Fruit fly (Drosophila melanogaster) whole organism, embryonic: ENCODE measurements around the gene waw.
A peak's percentile ranks its signal among the peaks of the same experiment; 100 is the strongest.

Experiments used
- Awh ChIP-seq: fragments of 200-800 bp; sonication (Bioruptor generic); IDR thresholded peaks from 2 replicates; pipeline ENCODE4, ENCODE4 v1.3.6; 2022; ENCODE audit warnings: missing biosample characterization, missing genetic modification characterization
- Bgb ChIP-seq: fragments of 200-800 bp; sonication (Bioruptor generic); IDR thresholded peaks from 2 replicates; pipeline ENCODE4 v1.3.6; 2022; ENCODE audit warnings: missing biosample characterization, missing genetic modification characterization; ENCODE audit not compliant: partially characterized antibody
- CG11560 ChIP-seq: fragments of 200-800 bp; sonication (Bioruptor generic); IDR thresholded peaks from 3 replicates; pipeline ENCODE4 v1.3.6; 2022; ENCODE audit warnings: missing biosample characterization, missing genetic modification characterization
- CG12659 ChIP-seq: fragments of 200-800 bp; sonication (Bioruptor generic); optimal IDR thresholded peaks from 3 replicates; lab custom pipeline; 2017; ENCODE audit warnings: mild to moderate bottlenecking, missing biosample characterization, missing genetic modification reagents, missing genetic modification characterization
- CG13287 ChIP-seq: fragments of 200-800 bp; sonication (Bioruptor generic); IDR thresholded peaks from 2 replicates; pipeline ENCODE4 v1.3.6; 2022; ENCODE audit warnings: missing biosample characterization, missing genetic modification characterization; ENCODE audit not compliant: partially characterized antibody
- CG13624 ChIP-seq: fragments of 200-800 bp; sonication (Bioruptor generic); optimal IDR thresholded peaks from 2 replicates; lab custom pipeline; 2016; ENCODE audit warnings: missing biosample characterization, missing genetic modification characterization
- CG14710 ChIP-seq: fragments of 200-800 bp; sonication (Bioruptor generic); optimal IDR thresholded peaks from 3 replicates; lab custom pipeline; 2019; ENCODE audit warnings: missing biosample characterization, mild to moderate bottlenecking, missing genetic modification characterization, moderate library complexity
- CG14860 ChIP-seq: fragments of 200-800 bp; sonication (Bioruptor generic); IDR thresholded peaks from 3 replicates; pipeline ENCODE4 v1.3.6; 2022; ENCODE audit warnings: missing biosample characterization, missing genetic modification characterization; ENCODE audit not compliant: partially characterized antibody
- CG15601 ChIP-seq: fragments of 200-800 bp; sonication (Bioruptor generic); optimal IDR thresholded peaks from 3 replicates; lab custom pipeline; 2019; ENCODE audit warnings: missing biosample characterization, mild to moderate bottlenecking, missing genetic modification characterization, moderate library complexity
- CG17361 ChIP-seq: fragments of 200-800 bp; sonication (Bioruptor generic); IDR thresholded peaks from 3 replicates; pipeline ENCODE4 v1.3.6; 2022; ENCODE audit warnings: missing biosample characterization, missing genetic modification characterization
- CG2712 ChIP-seq: fragments of 200-800 bp; optimal IDR thresholded peaks from 3 replicates; lab custom pipeline; 2019; ENCODE audit warnings: missing biosample characterization, mild to moderate bottlenecking, missing genetic modification characterization, moderate library complexity
- CG34376 ChIP-seq: fragments of 200-800 bp; sonication (Bioruptor generic); optimal IDR thresholded peaks from 2 replicates; lab custom pipeline; 2018; ENCODE audit warnings: missing biosample characterization, mild to moderate bottlenecking, missing genetic modification characterization
- CG3726 ChIP-seq: fragments of 200-800 bp; sonication (Bioruptor generic); IDR thresholded peaks from 3 replicates; pipeline ENCODE4, ENCODE4 v1.3.6; 2022; ENCODE audit warnings: missing biosample characterization, missing genetic modification characterization
- CG3847 ChIP-seq: fragments of 200-800 bp; sonication (Bioruptor generic); IDR thresholded peaks from 2 replicates; pipeline ENCODE4 v1.3.6; 2022; ENCODE audit warnings: missing biosample characterization, missing genetic modification characterization
- CG6175 ChIP-seq: fragments of 200-800 bp; sonication (Bioruptor generic); IDR thresholded peaks from 3 replicates; pipeline ENCODE4 v1.3.6; 2022; ENCODE audit warnings: missing biosample characterization, missing genetic modification characterization
- CG8290 ChIP-seq, 3 experiments: fragments of 200-800 bp; sonication (Bioruptor generic); optimal IDR thresholded peaks; 2 replicates each; lab custom pipeline; 2016 to 2019; ENCODE audit warnings: missing biosample characterization in 3 of 3, missing genetic modification characterization in 3 of 3, mild to moderate bottlenecking in 2 of 3, moderate library complexity in 1 of 3
- Elba2 ChIP-seq: fragments of 200-800 bp; sonication (Bioruptor generic); optimal IDR thresholded peaks from 3 replicates; lab custom pipeline; 2016; ENCODE audit warnings: missing biosample characterization, missing genetic modification characterization
- Ets97D ChIP-seq: fragments of 200-800 bp; sonication (Bioruptor generic); optimal IDR thresholded peaks from 3 replicates; lab custom pipeline; 2016; ENCODE audit warnings: missing biosample characterization, missing genetic modification characterization
- Fer1 ChIP-seq: fragments of 200-800 bp; sonication (Bioruptor generic); optimal IDR thresholded peaks from 2 replicates; lab custom pipeline; 2017; ENCODE audit warnings: missing biosample characterization, mild to moderate bottlenecking, missing genetic modification characterization
- Fer2 ChIP-seq: fragments of 200-800 bp; sonication (Bioruptor generic); optimal IDR thresholded peaks from 2 replicates; lab custom pipeline; 2018; ENCODE audit warnings: missing biosample characterization, mild to moderate bottlenecking, missing genetic modification characterization, moderate library complexity
- GATAe ChIP-seq: fragments of 200-800 bp; sonication (Bioruptor generic); conservative IDR thresholded peaks from 2 replicates; pipeline ENCODE4 v1.3.6; 2022; ENCODE audit warnings: missing biosample characterization, missing genetic modification characterization
- Jarid2 ChIP-seq: fragments of 200-800 bp; sonication (Bioruptor generic); optimal IDR thresholded peaks from 3 replicates; lab custom pipeline; 2017; ENCODE audit warnings: mild to moderate bottlenecking, missing biosample characterization, missing genetic modification reagents, missing genetic modification characterization
- Lhr ChIP-seq: fragments of 200-800 bp; sonication (Bioruptor generic); optimal IDR thresholded peaks from 3 replicates; lab custom pipeline; 2017; ENCODE audit warnings: mild to moderate bottlenecking, missing biosample characterization, missing genetic modification reagents, missing genetic modification characterization
- Lim3 ChIP-seq: fragments of 200-800 bp; sonication (Bioruptor generic); IDR thresholded peaks from 2 replicates; pipeline ENCODE4 v1.3.6; 2022; ENCODE audit warnings: missing biosample characterization, missing genetic modification characterization
- Lpt ChIP-seq: fragments of >200 bp; optimal IDR thresholded peaks from 2 replicates; lab custom pipeline; 2018; ENCODE audit warnings: missing biosample characterization, missing genetic modification characterization
- Mrtf ChIP-seq: fragments of 200-800 bp; sonication (Bioruptor generic); IDR thresholded peaks from 3 replicates; pipeline ENCODE4 v1.3.6; 2022; ENCODE audit warnings: missing biosample characterization, missing genetic modification characterization
- Scr ChIP-seq: fragments of 200-800 bp; sonication (Bioruptor generic); IDR thresholded peaks from 2 replicates; pipeline ENCODE4 v1.3.6; 2022; ENCODE audit warnings: missing biosample characterization, missing genetic modification characterization; ENCODE audit not compliant: partially characterized antibody
- Sox102F ChIP-seq: fragments of 200-800 bp; sonication (Bioruptor generic); optimal IDR thresholded peaks from 2 replicates; lab custom pipeline; 2018; ENCODE audit warnings: missing biosample characterization, mild to moderate bottlenecking, missing genetic modification characterization, moderate library complexity
- Sry-δ ChIP-seq: fragments of 200-800 bp; sonication (Bioruptor generic); optimal IDR thresholded peaks from 2 replicates; lab custom pipeline; 2016; ENCODE audit warnings: missing biosample characterization, missing genetic modification characterization
- ato ChIP-seq: fragments of 200-800 bp; sonication (Bioruptor generic); IDR thresholded peaks from 2 replicates; pipeline ENCODE4 v1.3.6; 2022; ENCODE audit warnings: missing biosample characterization, missing genetic modification characterization; ENCODE audit not compliant: partially characterized antibody
- chinmo ChIP-seq: fragments of 200-800 bp; sonication (Bioruptor generic); IDR thresholded peaks from 4 replicates; pipeline ENCODE4 v1.3.6; 2022; ENCODE audit warnings: missing biosample characterization, missing genetic modification characterization; ENCODE audit not compliant: partially characterized antibody
- ci ChIP-seq: fragments of 200-800 bp; sonication (Bioruptor generic); IDR thresholded peaks from 3 replicates; pipeline ENCODE4 v1.3.6; 2022; ENCODE audit warnings: missing biosample characterization, missing genetic modification characterization
- dmrt99B ChIP-seq: fragments of 200-800 bp; sonication (Bioruptor generic); optimal IDR thresholded peaks from 2 replicates; lab custom pipeline; 2018; ENCODE audit warnings: missing biosample characterization, mild to moderate bottlenecking, missing genetic modification characterization, moderate library complexity
- exex ChIP-seq: fragments of 200-800 bp; sonication (Bioruptor generic); optimal IDR thresholded peaks from 4 replicates; lab custom pipeline; 2018; ENCODE audit warnings: missing biosample characterization, mild to moderate bottlenecking, missing genetic modification characterization, moderate library complexity
- gce ChIP-seq: fragments of 200-800 bp; sonication (Bioruptor generic); IDR thresholded peaks from 3 replicates; pipeline ENCODE4 v1.3.6; 2022; ENCODE audit warnings: missing biosample characterization, missing genetic modification characterization
- gcm2 ChIP-seq: fragments of 200-800 bp; sonication (Bioruptor generic); optimal IDR thresholded peaks from 2 replicates; lab custom pipeline; 2016; ENCODE audit warnings: missing biosample characterization, missing genetic modification characterization
- gsb-n ChIP-seq: fragments of 200-800 bp; sonication (Bioruptor generic); optimal IDR thresholded peaks from 3 replicates; lab custom pipeline; 2018; ENCODE audit warnings: missing biosample characterization, mild to moderate bottlenecking, missing genetic modification characterization
- hkb ChIP-seq, 2 experiments: fragments of 200-800 bp in 1 of 2; fragments of >200 bp in 1 of 2; sonication (Bioruptor generic) in 1 of 2; IDR thresholded peaks in 1 of 2; optimal IDR thresholded peaks in 1 of 2; 2 replicates each; pipeline versions ENCODE4 v1.3.6 to Lab custom; 2017 to 2022; ENCODE audit warnings: missing biosample characterization in 1 of 2, missing genetic modification characterization in 1 of 2
- inv ChIP-seq: fragments of 200-800 bp; sonication (Bioruptor generic); IDR thresholded peaks from 2 replicates; pipeline ENCODE4 v1.3.6; 2022; ENCODE audit warnings: missing biosample characterization, missing genetic modification characterization; ENCODE audit not compliant: partially characterized antibody
- luna ChIP-seq: fragments of 200-800 bp; sonication (Bioruptor generic); optimal IDR thresholded peaks from 2 replicates; lab custom pipeline; 2016; ENCODE audit warnings: missing biosample characterization, missing genetic modification characterization
- mirr ChIP-seq: fragments of 200-800 bp; sonication (Bioruptor generic); optimal IDR thresholded peaks from 3 replicates; lab custom pipeline; 2018; ENCODE audit warnings: missing biosample characterization, mild to moderate bottlenecking, missing genetic modification characterization
- nom ChIP-seq: fragments of 200-800 bp; sonication (Bioruptor generic); optimal IDR thresholded peaks from 2 replicates; lab custom pipeline; 2017; ENCODE audit warnings: missing biosample characterization, missing genetic modification characterization, mild to moderate bottlenecking, moderate library complexity, missing genetic modification reagents
- phol ChIP-seq: fragments of 200-800 bp; sonication (Bioruptor generic); optimal IDR thresholded peaks from 3 replicates; lab custom pipeline; 2018; ENCODE audit warnings: missing biosample characterization, mild to moderate bottlenecking, missing genetic modification characterization, moderate library complexity
- pum ChIP-seq: fragments of 200-800 bp; sonication (Bioruptor generic); optimal IDR thresholded peaks from 2 replicates; lab custom pipeline; 2016; ENCODE audit warnings: missing biosample characterization, missing genetic modification characterization
- sens ChIP-seq: fragments of 200-800 bp; sonication (Bioruptor generic); peaks from one replicate; lab custom pipeline; 2016; ENCODE audit warnings: missing biosample characterization, missing genetic modification characterization
- sna ChIP-seq: fragments of 200-800 bp; sonication (Bioruptor generic); IDR thresholded peaks from 2 replicates; pipeline ENCODE4 v1.3.6; 2022; ENCODE audit warnings: missing biosample characterization, missing genetic modification characterization; ENCODE audit not compliant: partially characterized antibody
- sug ChIP-seq: fragments of 200-800 bp; optimal IDR thresholded peaks from 2 replicates; lab custom pipeline; 2019; ENCODE audit warnings: missing biosample characterization, mild to moderate bottlenecking, missing genetic modification characterization, moderate library complexity

waw gene

dm6 chrX:21353541-21353940 is 9.3 kb upstream of the waw start:
- TF ChIP-seq ato (no peak), CG14860 (GFP tag; lab: Robert Waterston, UW) (no peak), CG6175 (GFP tag; lab: Robert Waterston, UW) (no peak), pum (GFP tag; lab: Kevin White, UChicago) (no peak), Awh (GFP tag; lab: Robert Waterston, UW) (no peak), sug (tag; lab: Kevin White, UChicago) (peak; percentile 98), CG17361 (GFP tag; lab: Robert Waterston, UW) (no peak), mirr (GFP tag; lab: Kevin White, UChicago) (no peak), gsb-n (tag; lab: Kevin White, UChicago) (no peak), Scr (GFP tag; lab: Robert Waterston, UW) (no peak), CG3726 (no peak), Elba2 (GFP tag; lab: Kevin White, UChicago) (no peak), CG11560 (tag; lab: Robert Waterston, UW) (no peak), Lpt (GFP tag; lab: Kevin White, UChicago) (no peak), exex (tag; lab: Kevin White, UChicago) (peak; percentile 71), Lim3 (GFP tag; lab: Robert Waterston, UW) (no peak), CG13624 (GFP tag; lab: Kevin White, UChicago) (no peak), CG34376 (GFP tag; lab: Kevin White, UChicago) (peak; percentile 29), GATAe (0 out of 2 replicates have a peak, but pooled peaks have one; percentile 21), Sox102F (GFP tag; lab: Kevin White, UChicago) (no peak), ci (GFP tag; lab: Robert Waterston, UW) (no peak), inv (GFP tag; lab: Robert Waterston, UW) (no peak), Mrtf (no peak), CG15601 (tag; lab: Kevin White, UChicago) (no peak), dmrt99B (tag; lab: Kevin White, UChicago) (no peak), gcm2 (GFP tag; lab: Kevin White, UChicago) (no peak), chinmo (no peak), sna (GFP tag; lab: Robert Waterston, UW) (no peak)
- TF ChIP-seq, all 482 proteins: peak for 4

- TF ChIP-seq sens (GFP tag; lab: Kevin White, UChicago) (peak; percentile 50), CG13287 (GFP tag; lab: Robert Waterston, UW) (peak; percentile 31; the same call in 1 of the 2 replicates), CG14710 (peak; percentile 57), CG2712 (tag; lab: Kevin White, UChicago) (peak; percentile 29), CG3847 (GFP tag; lab: Robert Waterston, UW) (peak; percentile 43), Bgb (GFP tag; lab: Robert Waterston, UW) (0 out of 2 replicates have a peak, but pooled peaks have one; percentile 40), CG15601 (tag; lab: Kevin White, UChicago) (peak; percentile 47), gce (no peak), Fer1 (GFP tag; lab: Kevin White, UChicago) (no peak), CG12659 (GFP tag; lab: Kevin White, UChicago) (peak; percentile 54), phol (peak; percentile 48), Fer2 (no peak), Jarid2 (GFP tag; lab: Kevin White, UChicago) (peak; percentile 66), luna (GFP tag; lab: Kevin White, UChicago) (no peak), hkb (optimal IDR thresholded peaks at IDR 0.05; lab: Kevin White, UChicago) (peak; percentile 35), hkb (GFP tag; IDR thresholded peaks at IDR 0.05; lab: Robert Waterston, UW) (no peak), CG8290 (GFP tag; optimal IDR thresholded peaks at IDR 0.05; lab: Kevin White, UChicago) (peak; percentile 11), CG8290 (tag; optimal IDR thresholded peaks at IDR 0.05; lab: Kevin White, UChicago) (no peak), nom (GFP tag; lab: Kevin White, UChicago) (peak; percentile 56), Lhr (GFP tag; lab: Kevin White, UChicago) (peak; percentile 86), Ets97D (peak; percentile 4), Sry-δ (no peak)
Observed at dm6 chrX:21357810-21358671, 4.8 kb upstream of the waw start, which contains the start of gene Septin1. TSS of gene Septin1 (plus strand) at chrX:21358286.
